Worm (Caenorhabditis elegans): ENCODE data around the gene R13H4.2.

Gene R13H4.2

ce11 chrV:11846969-11847368 lies 10.8 kb downstream of the R13H4.2 start:
- no peak for TF ChIP-seq cog-1 (tag; optimal IDR thresholded peaks at IDR 0.05)
- no peak for TF ChIP-seq ztf-29 (GFP tag; IDR thresholded peaks at IDR 0.05)
- no peak for TF ChIP-seq med-1 (GFP tag; optimal IDR thresholded peaks at IDR 0.05; ENCODE audit: insufficient read depth)
- no peak for TF ChIP-seq flt-1 (GFP tag; IDR thresholded peaks at IDR 0.05)
- no peak for TF ChIP-seq tab-1 (GFP tag; IDR thresholded peaks at IDR 0.05)
- TF ChIP-seq ztf-23 (GFP tag; IDR thresholded peaks at IDR 0.05) = no peak
- no peak for TF ChIP-seq klf-2 (GFP tag; conservative IDR thresholded peaks at IDR 0.05)
- TF ChIP-seq T22C8.4 (GFP tag; IDR thresholded peaks at IDR 0.05) = no peak
- TF ChIP-seq ref-1 (GFP tag; conservative IDR thresholded peaks at IDR 0.05) = no peak

- TF ChIP-seq ztf-29 (GFP tag; IDR thresholded peaks at IDR 0.05) = no peak
- no peak for TF ChIP-seq flt-1 (GFP tag; IDR thresholded peaks at IDR 0.05)
- TF ChIP-seq tab-1 (GFP tag; IDR thresholded peaks at IDR 0.05) = no peak
- TF ChIP-seq T22C8.4 (GFP tag; IDR thresholded peaks at IDR 0.05) = no peak
- TF ChIP-seq med-1 (GFP tag; optimal IDR thresholded peaks at IDR 0.05; ENCODE audit: insufficient read depth) = no peak
- no peak for TF ChIP-seq ztf-23 (GFP tag; IDR thresholded peaks at IDR 0.05)
- no peak for TF ChIP-seq cog-1 (tag; optimal IDR thresholded peaks at IDR 0.05)
- TF ChIP-seq ref-1 (GFP tag; conservative IDR thresholded peaks at IDR 0.05) = no peak
- TF ChIP-seq klf-2 (GFP tag; conservative IDR thresholded peaks at IDR 0.05) = no peak
Observed at ce11 chrV:11849408-11849807, 13.2 kb downstream of the R13H4.2 start.

- TF ChIP-seq med-1 (GFP tag; optimal IDR thresholded peaks at IDR 0.05; ENCODE audit: insufficient read depth) (no peak), ref-1 (GFP tag; conservative IDR thresholded peaks at IDR 0.05) (no peak), ztf-23 (GFP tag; IDR thresholded peaks at IDR 0.05) (no peak), klf-2 (GFP tag; conservative IDR thresholded peaks at IDR 0.05) (no peak), ztf-29 (GFP tag; IDR thresholded peaks at IDR 0.05) (no peak), flt-1 (GFP tag; IDR thresholded peaks at IDR 0.05) (no peak), T22C8.4 (GFP tag; IDR thresholded peaks at IDR 0.05) (no peak), tab-1 (GFP tag; IDR thresholded peaks at IDR 0.05) (no peak), cog-1 (tag; optimal IDR thresholded peaks at IDR 0.05) (no peak)
Observed at ce11 chrV:11852305-11852704, 16.1 kb downstream of the R13H4.2 start.

- TF ChIP-seq ztf-29 (GFP tag; IDR thresholded peaks at IDR 0.05) (no peak), flt-1 (GFP tag; IDR thresholded peaks at IDR 0.05) (no peak)
Observed at ce11 chrV:11853723-11854122, 17.5 kb downstream of the R13H4.2 start.

- no peak for TF ChIP-seq tab-1 (GFP tag; IDR thresholded peaks at IDR 0.05)
- TF ChIP-seq cog-1 (tag; optimal IDR thresholded peaks at IDR 0.05) = no peak
- no peak for TF ChIP-seq klf-2 (GFP tag; conservative IDR thresholded peaks at IDR 0.05)
- no peak for TF ChIP-seq ztf-29 (GFP tag; IDR thresholded peaks at IDR 0.05)
- no peak for TF ChIP-seq flt-1 (GFP tag; IDR thresholded peaks at IDR 0.05)
- no peak for TF ChIP-seq T22C8.4 (GFP tag; IDR thresholded peaks at IDR 0.05)
- TF ChIP-seq ref-1 (GFP tag; conservative IDR thresholded peaks at IDR 0.05) = no peak
- no peak for TF ChIP-seq ztf-23 (GFP tag; IDR thresholded peaks at IDR 0.05)
- no peak for TF ChIP-seq med-1 (GFP tag; optimal IDR thresholded peaks at IDR 0.05; ENCODE audit: insufficient read depth)
Observed at ce11 chrV:11854905-11855304, 18.7 kb downstream of the R13H4.2 start.

ce11 chrV:11856022-11856421 lies 19.8 kb downstream of the R13H4.2 start:
- TF ChIP-seq flt-1 (GFP tag; IDR thresholded peaks at IDR 0.05) (no peak), cog-1 (tag; optimal IDR thresholded peaks at IDR 0.05) (no peak), ztf-23 (GFP tag; IDR thresholded peaks at IDR 0.05) (no peak), ztf-29 (GFP tag; IDR thresholded peaks at IDR 0.05) (no peak), T22C8.4 (GFP tag; IDR thresholded peaks at IDR 0.05) (no peak), ref-1 (GFP tag; conservative IDR thresholded peaks at IDR 0.05) (no peak), tab-1 (GFP tag; IDR thresholded peaks at IDR 0.05) (no peak), klf-2 (GFP tag; conservative IDR thresholded peaks at IDR 0.05) (no peak), med-1 (GFP tag; optimal IDR thresholded peaks at IDR 0.05; ENCODE audit: insufficient read depth) (no peak)

ce11 chrV:11857756-11858155 lies 21.6 kb downstream of the R13H4.2 start:
- TF ChIP-seq cog-1 (tag; optimal IDR thresholded peaks at IDR 0.05) (no peak), ztf-23 (GFP tag; IDR thresholded peaks at IDR 0.05) (no peak), med-1 (GFP tag; optimal IDR thresholded peaks at IDR 0.05; ENCODE audit: insufficient read depth) (no peak), ref-1 (GFP tag; conservative IDR thresholded peaks at IDR 0.05) (no peak), ztf-29 (GFP tag; IDR thresholded peaks at IDR 0.05) (no peak), klf-2 (GFP tag; conservative IDR thresholded peaks at IDR 0.05) (no peak), tab-1 (GFP tag; IDR thresholded peaks at IDR 0.05) (no peak), T22C8.4 (GFP tag; IDR thresholded peaks at IDR 0.05) (no peak), flt-1 (GFP tag; IDR thresholded peaks at IDR 0.05) (no peak)

ce11 chrV:11858299-11858698 lies 22.1 kb downstream of the R13H4.2 start:
- TF ChIP-seq med-1 (GFP tag; optimal IDR thresholded peaks at IDR 0.05; ENCODE audit: insufficient read depth) (no peak), flt-1 (GFP tag; IDR thresholded peaks at IDR 0.05) (no peak), tab-1 (GFP tag; IDR thresholded peaks at IDR 0.05) (no peak), cog-1 (tag; optimal IDR thresholded peaks at IDR 0.05) (no peak)

- TF ChIP-seq med-1 (GFP tag; optimal IDR thresholded peaks at IDR 0.05; ENCODE audit: insufficient read depth) (no peak), klf-2 (GFP tag; conservative IDR thresholded peaks at IDR 0.05) (no peak), T22C8.4 (GFP tag; IDR thresholded peaks at IDR 0.05) (no peak), tab-1 (GFP tag; IDR thresholded peaks at IDR 0.05) (no peak), flt-1 (GFP tag; IDR thresholded peaks at IDR 0.05) (no peak), ztf-23 (GFP tag; IDR thresholded peaks at IDR 0.05) (no peak), cog-1 (tag; optimal IDR thresholded peaks at IDR 0.05) (no peak), ref-1 (GFP tag; conservative IDR thresholded peaks at IDR 0.05) (no peak), ztf-29 (GFP tag; IDR thresholded peaks at IDR 0.05) (no peak)
Observed at ce11 chrV:11859082-11859858, 23.1 kb downstream of the R13H4.2 start.

ce11 chrV:11860375-11860774 lies 24.2 kb downstream of the R13H4.2 start, which contains the start of gene R13H4.5:
Gene R13H4.5 (plus strand): TSS chrV:11860675.
- TF ChIP-seq klf-2 (GFP tag; conservative IDR thresholded peaks at IDR 0.05) = no peak
- TF ChIP-seq ztf-29 (GFP tag; IDR thresholded peaks at IDR 0.05) = no peak
- no peak for TF ChIP-seq cog-1 (tag; optimal IDR thresholded peaks at IDR 0.05)
- no peak for TF ChIP-seq flt-1 (GFP tag; IDR thresholded peaks at IDR 0.05)
- TF ChIP-seq med-1 (GFP tag; optimal IDR thresholded peaks at IDR 0.05; ENCODE audit: insufficient read depth) = no peak
- no peak for TF ChIP-seq T22C8.4 (GFP tag; IDR thresholded peaks at IDR 0.05)
- no peak for TF ChIP-seq tab-1 (GFP tag; IDR thresholded peaks at IDR 0.05)
- no peak for TF ChIP-seq ref-1 (GFP tag; conservative IDR thresholded peaks at IDR 0.05)
- no peak for TF ChIP-seq ztf-23 (GFP tag; IDR thresholded peaks at IDR 0.05)
